Fruit fly (Drosophila melanogaster) whole organism, prepupa: Measurements from ENCODE around the gene CG13097.

Experiments
- CG10631 ChIP-seq: fragments of 200-800 bp; sonication (Bioruptor generic); optimal IDR thresholded peaks from 2 replicates; lab custom pipeline; 2016; ENCODE audit warnings: missing biosample characterization, missing genetic modification characterization
- CG10669 ChIP-seq: fragments of 200-800 bp; sonication (Bioruptor generic); optimal IDR thresholded peaks from 3 replicates; lab custom pipeline; 2018; ENCODE audit warnings: missing biosample characterization, mild to moderate bottlenecking, missing genetic modification characterization, moderate library complexity
- CG11762 ChIP-seq: fragments of 200-800 bp; sonication (Bioruptor generic); optimal IDR thresholded peaks from 3 replicates; lab custom pipeline; 2016; ENCODE audit warnings: missing biosample characterization, missing genetic modification characterization; ENCODE audit not compliant: insufficient read depth
- CG11902 ChIP-seq: fragments of 200-800 bp; sonication (Bioruptor generic); optimal IDR thresholded peaks from 3 replicates; lab custom pipeline; 2016; ENCODE audit warnings: missing biosample characterization, missing genetic modification characterization
- CG15336 ChIP-seq: fragments of 200-800 bp; sonication (Bioruptor generic); IDR thresholded peaks from 2 replicates; pipeline ENCODE4 v1.3.6; 2022; ENCODE audit warnings: missing biosample characterization, missing genetic modification characterization
- CG16779 ChIP-seq: fragments of 200-800 bp; sonication (Bioruptor generic); optimal IDR thresholded peaks from 3 replicates; lab custom pipeline; 2017; ENCODE audit warnings: missing biosample characterization, mild to moderate bottlenecking, missing genetic modification characterization
- CG31627 ChIP-seq: fragments of 200-800 bp; sonication (Bioruptor generic); optimal IDR thresholded peaks from 3 replicates; lab custom pipeline; 2016; ENCODE audit warnings: missing biosample characterization, missing genetic modification characterization
- CG32006 ChIP-seq: fragments of 200-800 bp; sonication (Bioruptor generic); optimal IDR thresholded peaks from 3 replicates; lab custom pipeline; 2017; ENCODE audit warnings: missing biosample characterization, mild to moderate bottlenecking, missing genetic modification characterization
- CG34406 ChIP-seq: fragments of 200-800 bp; sonication (Bioruptor generic); optimal IDR thresholded peaks from 3 replicates; lab custom pipeline; 2016; ENCODE audit warnings: missing biosample characterization, missing genetic modification characterization
- CG3919 ChIP-seq: fragments of 200-800 bp; sonication (Bioruptor generic); optimal IDR thresholded peaks from 3 replicates; lab custom pipeline; 2016; ENCODE audit warnings: missing biosample characterization, missing genetic modification characterization
- CG4318 ChIP-seq: fragments of 200-800 bp; sonication (Bioruptor generic); optimal IDR thresholded peaks from 3 replicates; lab custom pipeline; 2017; ENCODE audit warnings: missing biosample characterization, mild to moderate bottlenecking, missing genetic modification characterization
- CG6163 ChIP-seq: fragments of 200-800 bp; sonication (Bioruptor generic); IDR thresholded peaks from 3 replicates; pipeline ENCODE4 v1.3.6; 2022; ENCODE audit warnings: missing biosample characterization, missing genetic modification characterization
- CG6276 ChIP-seq: fragments of 200-800 bp; sonication (Bioruptor generic); optimal IDR thresholded peaks from 2 replicates; lab custom pipeline; 2017; ENCODE audit warnings: missing biosample characterization, mild to moderate bottlenecking, missing genetic modification characterization
- CG6792 ChIP-seq: fragments of 200-800 bp; sonication (Bioruptor generic); optimal IDR thresholded peaks from 3 replicates; lab custom pipeline; 2016; ENCODE audit warnings: missing biosample characterization, missing genetic modification characterization
- CG6808 ChIP-seq: fragments of 200-800 bp; sonication (Bioruptor generic); optimal IDR thresholded peaks from 3 replicates; lab custom pipeline; 2017; ENCODE audit warnings: missing biosample characterization, missing genetic modification characterization, mild to moderate bottlenecking, moderate library complexity, missing genetic modification reagents
- CG6854 ChIP-seq: fragments of 200-800 bp; sonication (Bioruptor generic); optimal IDR thresholded peaks from 2 replicates; lab custom pipeline; 2017; ENCODE audit warnings: missing biosample characterization, mild to moderate bottlenecking, missing genetic modification characterization
- CG7368 ChIP-seq: fragments of 200-800 bp; sonication (Bioruptor generic); optimal IDR thresholded peaks from 3 replicates; lab custom pipeline; 2016; ENCODE audit warnings: missing biosample characterization, missing genetic modification characterization
- CG8319 ChIP-seq: fragments of 200-800 bp; sonication (Bioruptor generic); optimal IDR thresholded peaks from 3 replicates; lab custom pipeline; 2016; ENCODE audit warnings: missing biosample characterization, missing genetic modification characterization
- CG9139 ChIP-seq: fragments of 200-800 bp; sonication (Bioruptor generic); optimal IDR thresholded peaks from 3 replicates; lab custom pipeline; 2017; ENCODE audit warnings: missing biosample characterization, mild to moderate bottlenecking, missing genetic modification characterization
- Eip75B ChIP-seq: fragments of 200-800 bp; sonication (Bioruptor generic); optimal IDR thresholded peaks from 3 replicates; lab custom pipeline; 2016; ENCODE audit warnings: missing biosample characterization, missing genetic modification characterization
- Eip78C ChIP-seq: fragments of 200-800 bp; sonication (Bioruptor generic); peaks from one replicate; lab custom pipeline; 2016; ENCODE audit warnings: missing biosample characterization, missing genetic modification characterization
- Ets21C ChIP-seq: fragments of 200-800 bp; sonication (Bioruptor generic); optimal IDR thresholded peaks from 3 replicates; lab custom pipeline; 2016; ENCODE audit warnings: missing biosample characterization, missing genetic modification characterization
- Ets96B ChIP-seq: fragments of 200-800 bp; optimal IDR thresholded peaks from 2 replicates; lab custom pipeline; 2019; ENCODE audit warnings: missing biosample characterization, mild to moderate bottlenecking, missing genetic modification characterization, moderate library complexity
- Hr39 ChIP-seq: fragments of 200-800 bp; sonication (Bioruptor generic); optimal IDR thresholded peaks from 2 replicates; lab custom pipeline; 2016; ENCODE audit warnings: missing biosample characterization, missing genetic modification characterization
- Hr4 ChIP-seq: fragments of 200-800 bp; sonication (Bioruptor generic); optimal IDR thresholded peaks from 3 replicates; lab custom pipeline; 2016; ENCODE audit warnings: missing biosample characterization, missing genetic modification characterization
- Lpt ChIP-seq: fragments of 200-800 bp; sonication (Bioruptor generic); optimal IDR thresholded peaks from 3 replicates; lab custom pipeline; 2016; ENCODE audit warnings: missing biosample characterization, missing genetic modification characterization
- Met ChIP-seq: fragments of 200-800 bp; sonication (Bioruptor generic); optimal IDR thresholded peaks from 3 replicates; lab custom pipeline; 2016; ENCODE audit warnings: missing biosample characterization, missing genetic modification characterization
- OdsH ChIP-seq: fragments of 200-800 bp; sonication (Bioruptor generic); optimal IDR thresholded peaks from 3 replicates; lab custom pipeline; 2016; ENCODE audit warnings: missing biosample characterization, missing genetic modification characterization
- Smox ChIP-seq: fragments of 200-800 bp; sonication (Bioruptor generic); optimal IDR thresholded peaks from 3 replicates; lab custom pipeline; 2016; ENCODE audit warnings: missing biosample characterization, missing genetic modification characterization
- Sox102F ChIP-seq: fragments of 200-800 bp; sonication (Bioruptor generic); optimal IDR thresholded peaks from 2 replicates; lab custom pipeline; 2016; ENCODE audit warnings: missing biosample characterization, mild to moderate bottlenecking, missing genetic modification characterization
- acj6 ChIP-seq: fragments of 200-800 bp; sonication (Bioruptor generic); optimal IDR thresholded peaks from 3 replicates; lab custom pipeline; 2016; ENCODE audit warnings: missing biosample characterization, missing genetic modification characterization
- fd59A ChIP-seq: fragments of 200-800 bp; sonication (Bioruptor generic); optimal IDR thresholded peaks from 2 replicates; lab custom pipeline; 2017; ENCODE audit warnings: missing biosample characterization, mild to moderate bottlenecking, missing genetic modification characterization, missing genetic modification reagents
- fd85E ChIP-seq: fragments of 200-800 bp; sonication (Bioruptor generic); optimal IDR thresholded peaks from 3 replicates; lab custom pipeline; 2016; ENCODE audit warnings: missing biosample characterization, missing genetic modification characterization
- fkh ChIP-seq: fragments of 200-800 bp; sonication (Bioruptor generic); optimal IDR thresholded peaks from 3 replicates; lab custom pipeline; 2017; ENCODE audit warnings: missing biosample characterization, mild to moderate bottlenecking, missing genetic modification characterization, moderate library complexity
- lz ChIP-seq: fragments of 200-800 bp; sonication (Bioruptor generic); optimal IDR thresholded peaks from 3 replicates; lab custom pipeline; 2016; ENCODE audit warnings: missing biosample characterization, missing genetic modification characterization
- net ChIP-seq: fragments of 200-800 bp; sonication (Bioruptor generic); optimal IDR thresholded peaks from 3 replicates; lab custom pipeline; 2016; ENCODE audit warnings: missing biosample characterization, missing genetic modification characterization
- salr ChIP-seq, 2 experiments: fragments of 200-800 bp; sonication (Bioruptor generic); optimal IDR thresholded peaks; 3 replicates each; lab custom pipeline; 2016 to 2018; ENCODE audit warnings: missing biosample characterization in 2 of 2, missing genetic modification characterization in 2 of 2, mild to moderate bottlenecking in 1 of 2
- spab ChIP-seq: fragments of 200-800 bp; sonication (Bioruptor generic); optimal IDR thresholded peaks from 2 replicates; lab custom pipeline; 2017; ENCODE audit warnings: missing biosample characterization, mild to moderate bottlenecking, missing genetic modification characterization, missing genetic modification reagents
- ss ChIP-seq, 2 experiments: fragments of 200-800 bp; sonication (Bioruptor generic); optimal IDR thresholded peaks; 2 replicates in 1 of 2; 3 replicates in 1 of 2; lab custom pipeline; 2017 to 2018; ENCODE audit warnings: mild to moderate bottlenecking in 2 of 2, missing biosample characterization in 2 of 2, missing genetic modification characterization in 2 of 2, moderate library complexity in 1 of 2
- svp ChIP-seq: fragments of 200-800 bp; sonication (Bioruptor generic); peaks from one replicate; lab custom pipeline; 2016; ENCODE audit warnings: missing biosample characterization, missing genetic modification characterization
- topi ChIP-seq: fragments of 200-800 bp; sonication (Bioruptor generic); optimal IDR thresholded peaks from 3 replicates; lab custom pipeline; 2016; ENCODE audit warnings: missing biosample characterization, missing genetic modification characterization
- vri ChIP-seq: fragments of 200-800 bp; sonication (Bioruptor generic); optimal IDR thresholded peaks from 3 replicates; lab custom pipeline; 2016; ENCODE audit warnings: missing biosample characterization, mild to moderate bottlenecking, missing genetic modification characterization

CG13097 gene

dm6 chr2L:8481623-8482424, 32.8 kb downstream of the CG13097 start, which contains the start of gene CG43796:
CG43796 (plus strand) TSS chr2L:8482374.
- TF ChIP-seq Eip75B (GFP tag; lab: Kevin White, UChicago) (no peak), svp (GFP tag; lab: Kevin White, UChicago) (peak; percentile 28), Eip78C (GFP tag; lab: Kevin White, UChicago) (peak; percentile 50)

- TF ChIP-seq CG8319 (GFP tag; lab: Kevin White, UChicago) (no peak), CG6276 (GFP tag; lab: Kevin White, UChicago) (no peak), CG9139 (no peak), Eip75B (GFP tag; lab: Kevin White, UChicago) (no peak), Ets21C (no peak), Lpt (GFP tag; lab: Kevin White, UChicago) (no peak), Sox102F (GFP tag; lab: Kevin White, UChicago) (no peak), Hr4 (GFP tag; lab: Kevin White, UChicago) (no peak), CG15336 (GFP tag; lab: Robert Waterston, UW) (no peak), CG6163 (GFP tag; lab: Robert Waterston, UW) (no peak), CG11762 (GFP tag; lab: Kevin White, UChicago) (no peak), svp (GFP tag; lab: Kevin White, UChicago) (no peak)
Measured at dm6 chr2L:8480825-8481224, 33.8 kb downstream of the CG13097 start.

dm6 chr2L:8478911-8479706, 35.6 kb downstream of the CG13097 start:
- TF ChIP-seq OdsH (GFP tag; lab: Kevin White, UChicago) = peak; percentile 38
- TF ChIP-seq Met (GFP tag; lab: Kevin White, UChicago) = peak; percentile 34
- peak; percentile 98 for TF ChIP-seq CG6808 (GFP tag; lab: Kevin White, UChicago)
- peak; percentile 91 for TF ChIP-seq CG16779 (tag; lab: Kevin White, UChicago)
- TF ChIP-seq CG11762 (GFP tag; lab: Kevin White, UChicago) = no peak
- TF ChIP-seq CG34406 = peak; percentile 54
- peak; percentile 82 for TF ChIP-seq Lpt (GFP tag; lab: Kevin White, UChicago)
- peak; percentile 23 for TF ChIP-seq CG10631 (GFP tag; lab: Kevin White, UChicago)
- peak; percentile 9 for TF ChIP-seq Smox (GFP tag; lab: Kevin White, UChicago)
- TF ChIP-seq Eip78C (GFP tag; lab: Kevin White, UChicago) = peak; percentile 78
- no peak for TF ChIP-seq Hr39 (GFP tag; lab: Kevin White, UChicago)
- peak; percentile 59 for TF ChIP-seq CG6792 (GFP tag; lab: Kevin White, UChicago)
- peak; percentile 39 for TF ChIP-seq svp (GFP tag; lab: Kevin White, UChicago)
- peak; percentile 71 for TF ChIP-seq CG3919 (GFP tag; lab: Kevin White, UChicago)
- TF ChIP-seq CG11902 (GFP tag; lab: Kevin White, UChicago) = no peak
- no peak for TF ChIP-seq lz (GFP tag; lab: Kevin White, UChicago)
- TF ChIP-seq CG4318 (GFP tag; lab: Kevin White, UChicago) = no peak
- TF ChIP-seq CG6276 (GFP tag; lab: Kevin White, UChicago) = peak; percentile 87
- peak; percentile 25 for TF ChIP-seq fkh (GFP tag; lab: Kevin White, UChicago)
- peak; percentile 73 to 79 for TF ChIP-seq salr (GFP tag; optimal IDR thresholded peaks at IDR 0.05; lab: Kevin White, UChicago)
- peak; percentile 38 for TF ChIP-seq fd85E
- peak; percentile 81 for TF ChIP-seq CG15336 (GFP tag; lab: Robert Waterston, UW)
- peak; percentile 69 for TF ChIP-seq vri (GFP tag; lab: Kevin White, UChicago)
- TF ChIP-seq CG10669 (GFP tag; lab: Kevin White, UChicago) = peak; percentile 86
- peak; percentile 74 for TF ChIP-seq Eip75B (GFP tag; lab: Kevin White, UChicago)
- TF ChIP-seq CG9139 = peak; percentile 98
- no peak for TF ChIP-seq acj6 (GFP tag; lab: Kevin White, UChicago)
- peak; percentile 93 for TF ChIP-seq CG6854 (GFP tag; lab: Kevin White, UChicago)
- TF ChIP-seq CG31627 = no peak
- peak; percentile 79 for TF ChIP-seq Ets96B (tag; lab: Kevin White, UChicago)
- TF ChIP-seq net = peak; percentile 73
- peak; percentile 93 for TF ChIP-seq CG6163 (GFP tag; lab: Robert Waterston, UW)
- TF ChIP-seq topi = peak; percentile 52
- TF ChIP-seq CG7368 (GFP tag; lab: Kevin White, UChicago) = peak; percentile 44
- TF ChIP-seq spab (GFP tag; lab: Kevin White, UChicago) = peak; percentile 96
- peak; percentile 99 for TF ChIP-seq ss (GFP tag; optimal IDR thresholded peaks at IDR 0.05; lab: Kevin White, UChicago)
- peak; percentile 70 for TF ChIP-seq fd59A (GFP tag; lab: Kevin White, UChicago)
- TF ChIP-seq Hr4 (GFP tag; lab: Kevin White, UChicago) = peak; percentile 21
- no peak for TF ChIP-seq CG32006 (GFP tag; lab: Kevin White, UChicago)
